Worm (Caenorhabditis elegans) whole organism, L4 larva: Measurements from ENCODE around the gene M03A8.3.

Experiments used
- lin-1 ChIP-seq: fragments of 200-800 bp; sonication (Bioruptor generic); IDR thresholded peaks from 2 replicates; pipeline ENCODE4 v1.3.6; 2022; ENCODE audit warnings: missing genetic modification reagents, missing genetic modification characterization, missing compliant biosample characterization
- lin-39 ChIP-seq: fragments of 150-350 bp; optimal IDR thresholded peaks from 2 replicates; lab custom pipeline; 2014; ENCODE audit warnings: missing biosample characterization, missing genetic modification reagents, missing genetic modification characterization
- unc-62 ChIP-seq, 3 experiments: fragments of 150-350 bp in 1 of 3; sonication (generic microtip); optimal IDR thresholded peaks in 2 of 3; peaks in 1 of 3; 1 replicate in 1 of 3; 2 replicates in 2 of 3; lab custom pipeline; 2014 to 2017; ENCODE audit warnings: missing biosample characterization in 3 of 3, missing genetic modification characterization in 3 of 3, missing genetic modification reagents in 3 of 3, missing genotype in 1 of 3

DNA sequence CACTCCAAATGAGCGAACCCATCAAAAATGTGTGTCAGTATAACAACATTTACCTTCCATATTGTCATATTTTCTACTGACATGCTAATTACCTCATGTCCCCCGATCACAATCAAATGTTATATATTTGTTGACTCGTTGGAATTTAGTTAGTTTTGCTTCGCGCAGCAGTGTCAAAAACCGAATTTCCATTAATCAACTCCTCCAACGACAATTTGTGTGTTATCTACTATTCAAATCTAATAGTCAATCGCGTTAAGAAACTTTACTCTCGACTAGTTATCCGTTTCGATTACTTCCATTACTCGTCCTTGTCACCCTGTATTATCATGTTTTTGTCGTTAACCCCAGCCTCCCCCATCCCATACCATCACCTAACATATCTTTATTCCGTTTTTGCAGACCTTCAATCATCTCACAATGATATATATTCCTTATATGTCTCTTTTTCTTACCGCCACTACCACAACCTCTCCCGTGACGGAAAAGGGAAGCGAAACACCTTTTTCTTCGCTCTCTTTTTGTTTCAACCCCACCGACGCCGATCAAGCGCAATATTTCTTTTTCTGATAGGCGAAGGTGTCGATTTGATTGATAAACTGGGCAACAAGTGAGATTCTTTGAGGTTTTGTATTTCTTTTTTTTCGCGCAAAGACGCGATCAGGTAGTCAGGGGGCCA is 3.9 kb upstream of the M03A8.3 start:
- TF ChIP-seq lin-1 (GFP tag; lab: Robert Waterston, UW) = no peak
- TF ChIP-seq unc-62 (GFP tag; optimal IDR thresholded peaks at IDR 0.05 in 1 of 2; lab: Kevin White, UChicago) = no peak
- no peak for TF ChIP-seq unc-62 (tag; optimal IDR thresholded peaks at IDR 0.05; lab: Kevin White, UChicago)
- no peak for TF ChIP-seq lin-39
